1 fruit fly cellular context compared by ENCODE assay signal in the genomic region with DNA sequence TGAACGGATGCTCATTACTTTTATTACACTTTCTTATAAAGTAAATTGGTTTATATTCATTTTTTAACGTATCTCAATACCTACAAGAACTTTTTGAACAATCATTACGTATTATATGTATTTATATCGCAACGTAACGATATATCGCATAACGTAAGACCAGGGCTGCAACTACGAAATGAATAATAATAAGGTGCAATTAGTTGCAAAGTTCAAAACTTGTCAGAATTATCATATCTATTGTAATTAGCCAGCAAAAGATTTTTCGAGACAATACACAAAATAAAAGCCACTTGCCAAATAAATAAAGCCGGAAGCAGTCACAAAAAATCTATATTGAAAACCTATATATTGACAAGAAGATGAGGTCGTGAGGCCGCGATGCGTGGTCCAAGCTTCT.
TF ChIP-seq lines count a peak whose summit lies in the region.

No protein-coding gene starts in this region.

TF ChIP-seq in whole organism, embryonic, 481 proteins besides CTCF, POLR2A, EP300 and RAD21 (continued from another document):
- TF ChIP-seq Ets65A (GFP tag; lab: Kevin White, UChicago) (peak; percentile 92), CG15479 (GFP tag; optimal IDR thresholded peaks at IDR 0.05; lab: Kevin White, UChicago) (no peak), CG6813 (GFP tag; optimal IDR thresholded peaks at IDR 0.05; lab: Kevin White, UChicago) (no peak), crp (GFP tag; optimal IDR thresholded peaks at IDR 0.05; lab: Kevin White, UChicago) (no peak), CG31365 (tag; optimal IDR thresholded peaks at IDR 0.05; lab: Kevin White, UChicago) (no peak), E2f2 (GFP tag; IDR thresholded peaks at IDR 0.05; lab: Robert Waterston, UW) (peak; percentile 66), Six4 (GFP tag; optimal IDR thresholded peaks at IDR 0.05; lab: Kevin White, UChicago) (no peak), TFAM (GFP tag; optimal IDR thresholded peaks at IDR 0.05; lab: Kevin White, UChicago) (no peak), rib (GFP tag; IDR thresholded peaks at IDR 0.05; lab: Robert Waterston, UW) (no peak), CG7271 (tag; optimal IDR thresholded peaks at IDR 0.05; lab: Kevin White, UChicago) (no peak), tgo (GFP tag; IDR thresholded peaks at IDR 0.05; lab: Robert Waterston, UW) (no peak), zfh2 (GFP tag; optimal IDR thresholded peaks at IDR 0.05; lab: Kevin White, UChicago) (peak; percentile 57), H15 (GFP tag; IDR thresholded peaks at IDR 0.05; lab: Robert Waterston, UW) (peak; percentile 25; the same call in 1 of the 3 replicates), CG34422 (GFP tag; IDR thresholded peaks at IDR 0.05; lab: Robert Waterston, UW) (no peak), grau (tag; optimal IDR thresholded peaks at IDR 0.05; lab: Kevin White, UChicago) (no peak), dmrt99B (tag; optimal IDR thresholded peaks at IDR 0.05; lab: Kevin White, UChicago) (no peak), Myb (GFP tag; optimal IDR thresholded peaks at IDR 0.05; lab: Kevin White, UChicago) (peak; percentile 53), CG12769 (tag; optimal IDR thresholded peaks at IDR 0.05; lab: Kevin White, UChicago) (no peak), CG14014 (GFP tag; IDR thresholded peaks at IDR 0.05; lab: Robert Waterston, UW) (peak; percentile 48; the same call in 1 of the 2 replicates), vfl (GFP tag; optimal IDR thresholded peaks at IDR 0.05; lab: Kevin White, UChicago) (peak; percentile 15), Tbp (GFP tag; optimal IDR thresholded peaks at IDR 0.05; lab: Kevin White, UChicago) (no peak), Camta (GFP tag; optimal IDR thresholded peaks at IDR 0.05; lab: Kevin White, UChicago) (peak; percentile 28), usp (GFP tag; optimal IDR thresholded peaks at IDR 0.05; lab: Kevin White, UChicago) (no peak), Opbp (GFP tag; IDR thresholded peaks at IDR 0.05; lab: Robert Waterston, UW; ENCODE audit: partially characterized antibody) (peak; percentile 52; the same call in 2 of the 3 replicates), Atf6 (GFP tag; IDR thresholded peaks at IDR 0.05; lab: Robert Waterston, UW) (peak; percentile 10; the same call in 1 of the 2 replicates), CG5953 (GFP tag; IDR thresholded peaks at IDR 0.05; lab: Robert Waterston, UW) (no peak), CG12942 (GFP tag; optimal IDR thresholded peaks at IDR 0.05; lab: Kevin White, UChicago) (peak; percentile 6), CG15601 (tag; optimal IDR thresholded peaks at IDR 0.05; lab: Kevin White, UChicago) (no peak), Hr51 (GFP tag; optimal IDR thresholded peaks at IDR 0.05; lab: Kevin White, UChicago) (peak in 1 of 2 experiments; percentile 19)
